Worm (Caenorhabditis elegans) whole organism, L2 larva: ENCODE data around the gene Y39G8B.1.

Experiments used
- ZK546.5 ChIP-seq: sonication (generic microtip); optimal IDR thresholded peaks from 2 replicates; lab custom pipeline; 2017; ENCODE audit warnings: missing biosample characterization, missing genetic modification characterization
- ama-1 ChIP-seq: fragments of 150-350 bp; optimal IDR thresholded peaks from 2 replicates; lab custom pipeline; 2018; ENCODE audit warnings: inconsistent platforms
- elt-1 ChIP-seq: fragments of 150-350 bp; optimal IDR thresholded peaks from 2 replicates; lab custom pipeline; 2014; ENCODE audit warnings: missing biosample characterization, missing genetic modification characterization
- lin-13 ChIP-seq: fragments of 150-350 bp; optimal IDR thresholded peaks from 2 replicates; lab custom pipeline; 2014; ENCODE audit warnings: missing biosample characterization, missing genetic modification reagents, missing genetic modification characterization
- mab-5 ChIP-seq: fragments of 150-350 bp; optimal IDR thresholded peaks from 2 replicates; lab custom pipeline; 2014; ENCODE audit warnings: missing biosample characterization, missing genetic modification characterization
- nhr-11 ChIP-seq: fragments of 150-350 bp; optimal IDR thresholded peaks from 2 replicates; lab custom pipeline; 2014; ENCODE audit warnings: missing biosample characterization, missing genetic modification characterization
- nhr-12 ChIP-seq: fragments of 150-350 bp; optimal IDR thresholded peaks from 2 replicates; lab custom pipeline; 2014; ENCODE audit warnings: missing biosample characterization, missing genetic modification characterization
- nhr-237 ChIP-seq: fragments of 150-350 bp; optimal IDR thresholded peaks from 2 replicates; lab custom pipeline; 2014; ENCODE audit warnings: missing biosample characterization, missing genetic modification characterization
- unc-39 ChIP-seq: fragments of 150-350 bp; optimal IDR thresholded peaks from 2 replicates; lab custom pipeline; 2014; ENCODE audit warnings: missing biosample characterization, missing genetic modification characterization
- unc-62 ChIP-seq: fragments of 150-350 bp; optimal IDR thresholded peaks from 2 replicates; lab custom pipeline; 2014; ENCODE audit warnings: missing biosample characterization, missing genetic modification reagents, missing genetic modification characterization
- zag-1 ChIP-seq: fragments of 150-350 bp; optimal IDR thresholded peaks from 2 replicates; lab custom pipeline; 2014; ENCODE audit warnings: missing biosample characterization, missing genetic modification characterization
- ztf-11 ChIP-seq: sonication (generic microtip); optimal IDR thresholded peaks from 2 replicates; lab custom pipeline; 2017; ENCODE audit warnings: missing biosample characterization, missing genetic modification characterization

DNA sequence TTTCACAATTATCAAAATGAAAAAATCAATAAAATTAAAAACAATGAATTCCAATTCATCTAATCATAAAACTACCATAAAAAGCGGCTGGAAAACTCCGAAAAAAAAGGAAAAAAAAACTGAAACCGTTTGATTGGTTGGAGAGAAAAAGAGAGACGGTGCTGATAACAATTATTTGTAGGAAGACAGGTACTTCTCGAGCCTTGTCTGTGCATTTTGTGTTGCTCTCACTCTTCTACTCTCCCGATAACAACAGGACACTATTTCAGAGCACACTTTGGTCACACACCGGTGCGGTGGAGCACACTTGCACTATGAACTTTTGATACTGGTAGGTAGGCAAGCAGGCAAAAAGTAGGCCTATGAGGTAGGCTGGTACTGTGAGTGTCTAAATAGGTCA, 17.1 kb downstream of the Y39G8B.1 start:
- TF ChIP-seq ama-1 (lab: Kevin White, UChicago) (no peak), zag-1 (tag; lab: Kevin White, UChicago) (no peak), mab-5 (tag; lab: Kevin White, UChicago) (no peak), unc-62 (GFP tag; lab: Kevin White, UChicago) (no peak), nhr-11 (tag; lab: Kevin White, UChicago) (no peak), nhr-237 (tag; lab: Kevin White, UChicago) (no peak), nhr-12 (tag; lab: Kevin White, UChicago) (no peak), elt-1 (tag; lab: Kevin White, UChicago) (no peak), ztf-11 (tag; lab: Kevin White, UChicago) (no peak), ZK546.5 (tag; lab: Kevin White, UChicago) (no peak), lin-13 (GFP tag; lab: Kevin White, UChicago) (no peak), unc-39 (tag; lab: Kevin White, UChicago) (no peak)
